Worm (Caenorhabditis elegans) whole organism, late embryonic: ENCODE results near the gene col-149.

Experiments
- C08G9.2 ChIP-seq: sonication (generic microtip); optimal IDR thresholded peaks from 2 replicates; lab custom pipeline; 2016; ENCODE audit warnings: mild to moderate bottlenecking, missing genetic modification characterization, moderate library complexity, missing compliant biosample characterization
- C38D4.7 ChIP-seq: fragments of 200-800 bp; sonication (Bioruptor generic); optimal IDR thresholded peaks from 2 replicates; lab custom pipeline; 2018; ENCODE audit warnings: mild to moderate bottlenecking, missing genetic modification characterization, moderate library complexity, missing compliant biosample characterization
- Y22D7AL.16 ChIP-seq: sonication (generic microtip); optimal IDR thresholded peaks from 2 replicates; lab custom pipeline; 2016; ENCODE audit warnings: missing genetic modification characterization, missing compliant biosample characterization
- ama-1 ChIP-seq: fragments of 150-350 bp; optimal IDR thresholded peaks from 2 replicates; lab custom pipeline; 2014
- ceh-9 ChIP-seq: sonication (generic microtip); optimal IDR thresholded peaks from 2 replicates; lab custom pipeline; 2016; ENCODE audit warnings: mild to moderate bottlenecking, missing genetic modification characterization, inconsistent platforms, missing compliant biosample characterization
- fkh-10 ChIP-seq: fragments of 150-350 bp; optimal IDR thresholded peaks from 2 replicates; lab custom pipeline; 2014; ENCODE audit warnings: missing biosample characterization, missing genetic modification reagents, missing genetic modification characterization
- hlh-15 ChIP-seq: sonication (generic microtip); optimal IDR thresholded peaks from 2 replicates; lab custom pipeline; 2016; ENCODE audit warnings: missing genetic modification characterization, missing compliant biosample characterization
- mec-3 ChIP-seq: sonication (generic microtip); optimal IDR thresholded peaks from 2 replicates; lab custom pipeline; 2016; ENCODE audit warnings: borderline replicate concordance, missing genetic modification characterization, missing compliant biosample characterization
- nhr-11 ChIP-seq: fragments of 150-350 bp; optimal IDR thresholded peaks from 2 replicates; lab custom pipeline; 2014; ENCODE audit warnings: missing biosample characterization, missing genetic modification characterization
- nhr-232 ChIP-seq: sonication (generic microtip); optimal IDR thresholded peaks from 2 replicates; lab custom pipeline; 2016; ENCODE audit warnings: missing genetic modification characterization, missing compliant biosample characterization
- pag-3 ChIP-seq: sonication (generic microtip); optimal IDR thresholded peaks from 2 replicates; lab custom pipeline; 2016; ENCODE audit warnings: missing compliant biosample characterization, missing genetic modification characterization, borderline replicate concordance
- pax-1 ChIP-seq: fragments of 150-350 bp; optimal IDR thresholded peaks from 2 replicates; lab custom pipeline; 2014; ENCODE audit warnings: missing biosample characterization, missing genetic modification characterization
- pqm-1 ChIP-seq: sonication (generic microtip); optimal IDR thresholded peaks from 2 replicates; lab custom pipeline; 2016; ENCODE audit warnings: missing genetic modification characterization, missing compliant biosample characterization
- sox-2 ChIP-seq: fragments of 200-800 bp; sonication (Bioruptor generic); IDR thresholded peaks from 2 replicates; pipeline ENCODE4 v1.3.6; 2022; ENCODE audit warnings: missing genetic modification reagents, missing genetic modification characterization, missing compliant biosample characterization

DNA sequence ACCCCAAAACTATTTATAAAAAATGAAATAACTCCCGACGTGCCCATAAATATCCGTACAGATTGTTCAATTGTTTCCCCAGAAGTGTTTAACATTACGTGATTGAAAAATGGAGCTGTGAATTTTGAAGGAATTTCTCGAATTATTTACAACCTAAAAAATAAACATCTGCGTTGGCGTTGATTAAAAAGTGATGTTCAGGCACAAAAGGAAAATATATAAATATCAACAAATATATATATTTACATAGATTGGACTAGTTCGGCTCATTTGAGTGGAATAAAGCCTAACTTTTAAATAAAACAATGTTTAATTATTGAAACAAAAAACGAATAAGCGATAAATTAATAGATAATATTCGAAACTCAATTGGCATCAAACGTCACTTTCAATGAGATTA is 32.2 kb downstream of the col-149 start, which contains the start of gene sri-18:
- no peak for TF ChIP-seq sox-2
- TF ChIP-seq pqm-1 (tag; lab: Kevin White, UChicago): no peak
- TF ChIP-seq fkh-10 (GFP tag; lab: Kevin White, UChicago): no peak
- no peak for TF ChIP-seq nhr-232 (tag; lab: Kevin White, UChicago)
- TF ChIP-seq ceh-9: no peak
- no peak for TF ChIP-seq mec-3 (tag; lab: Kevin White, UChicago)
- no peak for TF ChIP-seq C08G9.2 (tag; lab: Kevin White, UChicago)
- TF ChIP-seq pag-3 (tag; lab: Kevin White, UChicago): no peak
- no peak for TF ChIP-seq C38D4.7 (GFP tag; lab: Kevin White, UChicago)
- TF ChIP-seq pax-1: no peak
- TF ChIP-seq ama-1 (lab: Kevin White, UChicago): no peak
- TF ChIP-seq nhr-11 (tag; lab: Kevin White, UChicago): no peak
- no peak for TF ChIP-seq Y22D7AL.16
- no peak for TF ChIP-seq hlh-15 (tag; lab: Kevin White, UChicago)
